Fruit fly (Drosophila melanogaster) whole organism, embryonic: ENCODE data around the gene Vm34Ca.

Experiments
- B-H1 ChIP-seq: fragments of 200-800 bp; sonication (Bioruptor generic); IDR thresholded peaks from 3 replicates; pipeline ENCODE4 v1.3.6; 2022; ENCODE audit warnings: missing biosample characterization, missing genetic modification characterization
- CG10209 ChIP-seq: fragments of 200-800 bp; sonication (Bioruptor generic); optimal IDR thresholded peaks from 3 replicates; lab custom pipeline; 2017; ENCODE audit warnings: missing biosample characterization, mild to moderate bottlenecking, missing genetic modification characterization, missing genetic modification reagents
- CG10462 ChIP-seq: fragments of 200-800 bp; sonication (Bioruptor generic); optimal IDR thresholded peaks from 2 replicates; lab custom pipeline; 2016; ENCODE audit warnings: missing biosample characterization, missing genetic modification characterization
- CG10654 ChIP-seq: fragments of 200-800 bp; sonication (Bioruptor generic); optimal IDR thresholded peaks from 2 replicates; lab custom pipeline; 2016; ENCODE audit warnings: missing biosample characterization, missing genetic modification characterization
- CG11085 ChIP-seq: fragments of 200-800 bp; sonication (Bioruptor generic); IDR thresholded peaks from 2 replicates; pipeline ENCODE4 v1.3.6; 2022; ENCODE audit warnings: missing biosample characterization, missing genetic modification characterization
- CG11695 ChIP-seq: fragments of 200-800 bp; sonication (Bioruptor generic); IDR thresholded peaks from 3 replicates; pipeline ENCODE4 v1.3.6; 2022; ENCODE audit warnings: missing biosample characterization, missing genetic modification characterization
- CG12391 ChIP-seq: fragments of 200-800 bp; sonication (Bioruptor generic); optimal IDR thresholded peaks from 3 replicates; lab custom pipeline; 2018; ENCODE audit warnings: missing biosample characterization, mild to moderate bottlenecking, missing genetic modification characterization, moderate library complexity
- CG12942 ChIP-seq: fragments of 200-800 bp; sonication (Bioruptor generic); optimal IDR thresholded peaks from 3 replicates; lab custom pipeline; 2016; ENCODE audit warnings: missing biosample characterization, missing genetic modification characterization
- CG13123 ChIP-seq: fragments of 200-800 bp; sonication (Bioruptor generic); optimal IDR thresholded peaks from 2 replicates; lab custom pipeline; 2016; ENCODE audit warnings: missing biosample characterization, missing genetic modification characterization
- CG15514 ChIP-seq: fragments of 200-800 bp; sonication (Bioruptor generic); optimal IDR thresholded peaks from 3 replicates; lab custom pipeline; 2017; ENCODE audit warnings: missing biosample characterization, missing genetic modification characterization, mild to moderate bottlenecking, moderate library complexity, missing genetic modification reagents
- CG16813 ChIP-seq: fragments of 200-800 bp; sonication (Bioruptor generic); IDR thresholded peaks from 3 replicates; pipeline ENCODE4 v1.3.6; 2022; ENCODE audit warnings: missing biosample characterization, missing genetic modification characterization; ENCODE audit not compliant: partially characterized antibody
- CG1832 ChIP-seq: fragments of 200-800 bp; sonication (Bioruptor generic); optimal IDR thresholded peaks from 2 replicates; lab custom pipeline; 2017; ENCODE audit warnings: missing biosample characterization, mild to moderate bottlenecking, missing genetic modification characterization, inconsistent platforms
- CG2889 ChIP-seq: fragments of 200-800 bp; sonication (Bioruptor generic); IDR thresholded peaks from 3 replicates; pipeline ENCODE4 v1.3.6; 2022; ENCODE audit warnings: missing biosample characterization, missing genetic modification characterization
- CG4328 ChIP-seq: fragments of 200-800 bp; sonication (Bioruptor generic); optimal IDR thresholded peaks from 3 replicates; lab custom pipeline; 2017; ENCODE audit warnings: missing biosample characterization, missing genetic modification reagents, missing genetic modification characterization
- CG4820 ChIP-seq: fragments of 200-800 bp; sonication (Bioruptor generic); optimal IDR thresholded peaks from 3 replicates; lab custom pipeline; 2016; ENCODE audit warnings: missing biosample characterization, missing genetic modification characterization
- CG4854 ChIP-seq: fragments of 200-800 bp; sonication (Bioruptor generic); optimal IDR thresholded peaks from 2 replicates; lab custom pipeline; 2016; ENCODE audit warnings: missing biosample characterization, missing genetic modification characterization, inconsistent platforms
- CG6689 ChIP-seq: fragments of 200-800 bp; sonication (Bioruptor generic); IDR thresholded peaks from 2 replicates; pipeline ENCODE4 v1.3.6; 2022; ENCODE audit warnings: missing biosample characterization, missing genetic modification characterization
- CG7271 ChIP-seq: fragments of 200-800 bp; sonication (Bioruptor generic); optimal IDR thresholded peaks from 2 replicates; lab custom pipeline; 2018; ENCODE audit warnings: missing biosample characterization, mild to moderate bottlenecking, missing genetic modification characterization, moderate library complexity
- CG8478 ChIP-seq: fragments of >200 bp; optimal IDR thresholded peaks from 2 replicates; lab custom pipeline; 2018
- CG8765 ChIP-seq: fragments of 200-800 bp; sonication (Bioruptor generic); IDR thresholded peaks from 2 replicates; pipeline ENCODE4 v1.3.6; 2022; ENCODE audit warnings: missing biosample characterization, missing genetic modification characterization
- CG9609 ChIP-seq: fragments of 200-800 bp; sonication (Bioruptor generic); optimal IDR thresholded peaks from 3 replicates; lab custom pipeline; 2016; ENCODE audit warnings: missing biosample characterization, missing genetic modification characterization
- CHES-1-like ChIP-seq: fragments of 200-800 bp; sonication (Bioruptor generic); optimal IDR thresholded peaks from 2 replicates; lab custom pipeline; 2016; ENCODE audit warnings: missing biosample characterization, missing genetic modification characterization
- Dp ChIP-seq: fragments of 200-800 bp; sonication (Bioruptor generic); optimal IDR thresholded peaks from 2 replicates; lab custom pipeline; 2018; ENCODE audit warnings: missing biosample characterization, mild to moderate bottlenecking, missing genetic modification characterization, moderate library complexity
- ERR ChIP-seq: fragments of 200-800 bp; sonication (Bioruptor generic); optimal IDR thresholded peaks from 2 replicates; lab custom pipeline; 2016; ENCODE audit warnings: missing biosample characterization, missing genetic modification characterization
- Fer1 ChIP-seq: fragments of 200-800 bp; sonication (Bioruptor generic); optimal IDR thresholded peaks from 2 replicates; lab custom pipeline; 2017; ENCODE audit warnings: missing biosample characterization, mild to moderate bottlenecking, missing genetic modification characterization
- HmgD ChIP-seq: fragments of 200-800 bp; sonication (Bioruptor generic); optimal IDR thresholded peaks from 3 replicates; lab custom pipeline; 2016; ENCODE audit warnings: missing biosample characterization, missing genetic modification characterization
- Hr78 ChIP-seq, 2 experiments: fragments of 200-800 bp in 1 of 2; fragments of >200 bp in 1 of 2; sonication (Bioruptor generic) in 1 of 2; optimal IDR thresholded peaks; 2 replicates each; lab custom pipeline; 2017 to 2019; ENCODE audit warnings: missing biosample characterization in 2 of 2, missing genetic modification characterization in 2 of 2, mild to moderate bottlenecking in 1 of 2, moderate library complexity in 1 of 2
- Nf-YA ChIP-seq: fragments of 200-800 bp; sonication (Bioruptor generic); IDR thresholded peaks from 2 replicates; pipeline ENCODE4 v1.3.6; 2022; ENCODE audit warnings: missing biosample characterization, missing genetic modification characterization
- Nf-YB ChIP-seq: fragments of 200-800 bp; sonication (Bioruptor generic); optimal IDR thresholded peaks from 3 replicates; lab custom pipeline; 2019; ENCODE audit warnings: missing biosample characterization, mild to moderate bottlenecking, missing genetic modification characterization, moderate library complexity
- Rx ChIP-seq: fragments of 200-800 bp; sonication (Bioruptor generic); IDR thresholded peaks from 2 replicates; pipeline ENCODE4 v1.3.6; 2022; ENCODE audit warnings: missing biosample characterization, missing genetic modification characterization
- Taf1 ChIP-seq: fragments of 200-800 bp; sonication (Bioruptor generic); IDR thresholded peaks from 2 replicates; pipeline ENCODE4 v1.3.6; 2022; ENCODE audit warnings: missing biosample characterization, missing genetic modification characterization
- al ChIP-seq: fragments of 200-800 bp; sonication (Bioruptor generic); IDR thresholded peaks from 2 replicates; pipeline ENCODE4 v1.3.6; 2022; ENCODE audit warnings: missing biosample characterization, missing genetic modification characterization
- ci ChIP-seq: fragments of 200-800 bp; sonication (Bioruptor generic); IDR thresholded peaks from 3 replicates; pipeline ENCODE4 v1.3.6; 2022; ENCODE audit warnings: missing biosample characterization, missing genetic modification characterization
- dmrt11E ChIP-seq: fragments of 200-800 bp; sonication (Bioruptor generic); optimal IDR thresholded peaks from 3 replicates; lab custom pipeline; 2018; ENCODE audit warnings: missing biosample characterization, mild to moderate bottlenecking, missing genetic modification characterization, moderate library complexity
- gsb ChIP-seq: fragments of 200-800 bp; sonication (Bioruptor generic); IDR thresholded peaks from 2 replicates; pipeline ENCODE4 v1.3.6; 2022; ENCODE audit warnings: missing biosample characterization, missing genetic modification characterization
- klu ChIP-seq: fragments of 200-800 bp; sonication (Bioruptor generic); IDR thresholded peaks from 2 replicates; pipeline ENCODE4 v1.3.6; 2022; ENCODE audit warnings: missing biosample characterization, missing genetic modification characterization
- kni ChIP-seq: fragments of 200-800 bp; sonication (Bioruptor generic); optimal IDR thresholded peaks from 3 replicates; lab custom pipeline; 2017; ENCODE audit warnings: mild to moderate bottlenecking, missing biosample characterization, missing genetic modification reagents, missing genetic modification characterization
- mam ChIP-seq: fragments of 200-800 bp; sonication (Bioruptor generic); optimal IDR thresholded peaks from 3 replicates; lab custom pipeline; 2016; ENCODE audit warnings: missing biosample characterization, missing genetic modification characterization
- nerfin-1 ChIP-seq: fragments of 200-800 bp; sonication (Bioruptor generic); optimal IDR thresholded peaks from 3 replicates; lab custom pipeline; 2019; ENCODE audit warnings: missing biosample characterization, mild to moderate bottlenecking, missing genetic modification characterization, moderate library complexity
- nom ChIP-seq: fragments of 200-800 bp; sonication (Bioruptor generic); optimal IDR thresholded peaks from 2 replicates; lab custom pipeline; 2017; ENCODE audit warnings: missing biosample characterization, missing genetic modification characterization, mild to moderate bottlenecking, moderate library complexity, missing genetic modification reagents
- oc ChIP-seq: fragments of 200-800 bp; sonication (Bioruptor generic); optimal IDR thresholded peaks from 2 replicates; lab custom pipeline; 2018; ENCODE audit warnings: missing biosample characterization, mild to moderate bottlenecking, missing genetic modification characterization, moderate library complexity
- odd ChIP-seq: fragments of 200-800 bp; sonication (Bioruptor generic); optimal IDR thresholded peaks from 2 replicates; lab custom pipeline; 2017; ENCODE audit warnings: missing biosample characterization, mild to moderate bottlenecking, missing genetic modification characterization
- sens-2 ChIP-seq: fragments of 200-800 bp; sonication (Bioruptor generic); IDR thresholded peaks from 2 replicates; pipeline ENCODE4 v1.3.6; 2022; ENCODE audit warnings: missing biosample characterization, missing genetic modification characterization
- seq ChIP-seq: fragments of 200-800 bp; sonication (Bioruptor generic); IDR thresholded peaks from 2 replicates; pipeline ENCODE4 v1.3.6; 2022; ENCODE audit warnings: missing biosample characterization, missing genetic modification characterization
- sim ChIP-seq: fragments of 200-800 bp; sonication (Bioruptor generic); IDR thresholded peaks from 2 replicates; pipeline ENCODE4 v1.3.6; 2022; ENCODE audit warnings: missing biosample characterization, missing genetic modification characterization
- slbo ChIP-seq: fragments of 200-800 bp; sonication (Bioruptor generic); IDR thresholded peaks from 2 replicates; pipeline ENCODE4 v1.3.6; 2022; ENCODE audit warnings: missing biosample characterization, missing genetic modification characterization
- slou ChIP-seq: fragments of 200-800 bp; sonication (Bioruptor generic); optimal IDR thresholded peaks from 3 replicates; lab custom pipeline; 2016; ENCODE audit warnings: missing biosample characterization, missing genetic modification characterization
- ttk ChIP-seq: fragments of 200-800 bp; sonication (Bioruptor generic); IDR thresholded peaks from 2 replicates; pipeline ENCODE4 v2.1.2; 2022; ENCODE audit warnings: missing biosample characterization, missing genetic modification characterization
- vvl ChIP-seq: fragments of 200-800 bp; sonication (Bioruptor generic); IDR thresholded peaks from 2 replicates; pipeline ENCODE4 v1.3.6; 2022; ENCODE audit warnings: missing biosample characterization, missing genetic modification characterization
- z ChIP-seq: fragments of 200-800 bp; sonication (Bioruptor generic); IDR thresholded peaks from 3 replicates; pipeline ENCODE4 v1.3.6; 2022; ENCODE audit warnings: missing biosample characterization, missing genetic modification characterization
- zfh1 ChIP-seq: fragments of 200-800 bp; sonication (Bioruptor generic); IDR thresholded peaks from 3 replicates; pipeline ENCODE4 v1.3.6; 2022; ENCODE audit warnings: missing biosample characterization, missing genetic modification characterization
- zfh2 ChIP-seq: fragments of 200-800 bp; sonication (Bioruptor generic); optimal IDR thresholded peaks from 2 replicates; lab custom pipeline; 2016; ENCODE audit warnings: missing biosample characterization, missing genetic modification characterization

The Vm34Ca gene

dm6 chr2L:13370762-13371161 is 40.7 kb downstream of the Vm34Ca start, which contains the start of gene ND-B22 (continued):
- no peak for TF ChIP-seq gsb (GFP tag; lab: Robert Waterston, UW)
- no peak for TF ChIP-seq Hr78 (GFP tag; optimal IDR thresholded peaks at IDR 0.05; lab: Kevin White, UChicago)
- peak; percentile 33 for TF ChIP-seq CG10209 (GFP tag; lab: Kevin White, UChicago)
- peak; percentile 66 for TF ChIP-seq zfh1 (GFP tag; lab: Robert Waterston, UW)
- peak; percentile 57 for TF ChIP-seq CG15514 (GFP tag; lab: Kevin White, UChicago)
- TF ChIP-seq CG12942 = peak; percentile 24
- no peak for TF ChIP-seq Taf1 (GFP tag; lab: Robert Waterston, UW)
- TF ChIP-seq mam = peak; percentile 58
- no peak for TF ChIP-seq CG9609 (GFP tag; lab: Kevin White, UChicago)
- TF ChIP-seq CG4328 (GFP tag; lab: Kevin White, UChicago) = no peak
- peak; percentile 4 for TF ChIP-seq slou (GFP tag; lab: Kevin White, UChicago)
- peak; percentile 66 for TF ChIP-seq ci (GFP tag; lab: Robert Waterston, UW)
- no peak for TF ChIP-seq CG4854 (GFP tag; lab: Kevin White, UChicago)
- TF ChIP-seq kni (GFP tag; lab: Kevin White, UChicago) = no peak
- TF ChIP-seq oc = no peak
- TF ChIP-seq ERR (GFP tag; lab: Kevin White, UChicago) = no peak
- no peak for TF ChIP-seq CG1832 (GFP tag; lab: Kevin White, UChicago)
- TF ChIP-seq CG8765 (GFP tag; lab: Robert Waterston, UW) = no peak
- no peak for TF ChIP-seq Nf-YA (GFP tag; lab: Robert Waterston, UW)
- TF ChIP-seq CG8478 (lab: Kevin White, UChicago) = no peak
- peak; percentile 40 for TF ChIP-seq zfh2
- peak; percentile 18 for TF ChIP-seq CG12391
- TF ChIP-seq CG11695 (GFP tag; lab: Robert Waterston, UW) = no peak
- TF ChIP-seq al (GFP tag; lab: Robert Waterston, UW) = no peak
- TF ChIP-seq CG10654 (GFP tag; lab: Kevin White, UChicago) = peak; percentile 31
- peak; percentile 10 for TF ChIP-seq dmrt11E (tag; lab: Kevin White, UChicago)
- TF ChIP-seq vvl (GFP tag; lab: Robert Waterston, UW) = peak; percentile 83
- no peak for TF ChIP-seq seq
- peak; percentile 21; the same call in 1 of the 3 replicates for TF ChIP-seq CG16813 (GFP tag; lab: Robert Waterston, UW)
- TF ChIP-seq Dp = peak; percentile 88
- TF ChIP-seq sim (GFP tag; lab: Robert Waterston, UW) = no peak
- TF ChIP-seq B-H1 (GFP tag; lab: Robert Waterston, UW) = no peak
- TF ChIP-seq HmgD (GFP tag; lab: Kevin White, UChicago) = no peak
- TF ChIP-seq z (GFP tag; lab: Robert Waterston, UW) = no peak
- TF ChIP-seq slbo (GFP tag; lab: Robert Waterston, UW) = peak; percentile 69
- peak; percentile 39 for TF ChIP-seq CG4820 (GFP tag; lab: Kevin White, UChicago)
- no peak for TF ChIP-seq CG6689
- TF ChIP-seq nerfin-1 (tag; lab: Kevin White, UChicago) = no peak
- TF ChIP-seq CG7271 (tag; lab: Kevin White, UChicago) = no peak
- peak; percentile 61 for TF ChIP-seq Fer1 (GFP tag; lab: Kevin White, UChicago)
- TF ChIP-seq odd = peak; percentile 32
- TF ChIP-seq Nf-YB (GFP tag; lab: Kevin White, UChicago) = no peak
- TF ChIP-seq klu (GFP tag; lab: Robert Waterston, UW) = no peak
- TF ChIP-seq CG11085 (GFP tag; lab: Robert Waterston, UW) = 0 out of 2 replicates have a peak, but pooled peaks have one; percentile 11
- no peak for TF ChIP-seq CHES-1-like (GFP tag; lab: Kevin White, UChicago)
- TF ChIP-seq CG10462 (GFP tag; lab: Kevin White, UChicago) = no peak
- TF ChIP-seq Rx = peak; percentile 35
- peak; percentile 37 for TF ChIP-seq nom
- TF ChIP-seq sens-2 (GFP tag; lab: Robert Waterston, UW) = no peak
- no peak for TF ChIP-seq CG2889 (GFP tag; lab: Robert Waterston, UW)
- no peak for TF ChIP-seq CG13123 (GFP tag; lab: Kevin White, UChicago)
- TF ChIP-seq ttk (GFP tag; lab: Robert Waterston, UW) = no peak
